Worm (Caenorhabditis elegans) whole organism, late embryonic: ENCODE results near the gene erl-1.

ENCODE experiments used
- C08G9.2 ChIP-seq: sonication (generic microtip); optimal IDR thresholded peaks from 2 replicates; lab custom pipeline; 2016; ENCODE audit warnings: mild to moderate bottlenecking, missing genetic modification characterization, moderate library complexity, missing compliant biosample characterization
- Y22D7AL.16 ChIP-seq: sonication (generic microtip); optimal IDR thresholded peaks from 2 replicates; lab custom pipeline; 2016; ENCODE audit warnings: missing genetic modification characterization, missing compliant biosample characterization
- ahr-1 ChIP-seq: sonication (generic microtip); optimal IDR thresholded peaks from 2 replicates; lab custom pipeline; 2016; ENCODE audit warnings: missing genetic modification characterization, missing compliant biosample characterization
- ceh-14 ChIP-seq: sonication (generic microtip); optimal IDR thresholded peaks from 2 replicates; lab custom pipeline; 2016; ENCODE audit warnings: missing genotype, missing genetic modification characterization, missing compliant biosample characterization
- ceh-19 ChIP-seq: fragments of 200-800 bp; sonication (Bioruptor generic); optimal IDR thresholded peaks from 2 replicates; lab custom pipeline; 2018; ENCODE audit warnings: mild to moderate bottlenecking, missing genetic modification characterization, missing compliant biosample characterization
- ceh-22 ChIP-seq: sonication (generic microtip); optimal IDR thresholded peaks from 2 replicates; lab custom pipeline; 2017; ENCODE audit warnings: missing biosample characterization, missing genetic modification characterization
- ceh-24 ChIP-seq: sonication (generic microtip); optimal IDR thresholded peaks from 2 replicates; lab custom pipeline; 2016; ENCODE audit warnings: mild to moderate bottlenecking, missing genetic modification characterization, missing compliant biosample characterization
- ceh-30 ChIP-seq: fragments of 150-350 bp; optimal IDR thresholded peaks from 2 replicates; lab custom pipeline; 2014; ENCODE audit warnings: missing biosample characterization, missing genetic modification characterization
- ceh-31 ChIP-seq: sonication (generic microtip); optimal IDR thresholded peaks from 2 replicates; lab custom pipeline; 2016; ENCODE audit warnings: missing genetic modification characterization, missing compliant biosample characterization
- ceh-34 ChIP-seq: sonication (generic microtip); optimal IDR thresholded peaks from 2 replicates; lab custom pipeline; 2016; ENCODE audit warnings: mild to moderate bottlenecking, missing genetic modification characterization, missing compliant biosample characterization
- ceh-6 ChIP-seq: fragments of 200-800 bp; sonication (Bioruptor generic); optimal IDR thresholded peaks from 2 replicates; lab custom pipeline; 2018; ENCODE audit warnings: mild to moderate bottlenecking, missing genetic modification characterization, missing compliant biosample characterization
- ceh-9 ChIP-seq: sonication (generic microtip); optimal IDR thresholded peaks from 2 replicates; lab custom pipeline; 2016; ENCODE audit warnings: mild to moderate bottlenecking, missing genetic modification characterization, inconsistent platforms, missing compliant biosample characterization
- dmd-4 ChIP-seq: sonication (generic microtip); optimal IDR thresholded peaks from 2 replicates; lab custom pipeline; 2016; ENCODE audit warnings: borderline replicate concordance, missing genetic modification characterization, missing compliant biosample characterization
- fkh-10 ChIP-seq: fragments of 150-350 bp; optimal IDR thresholded peaks from 2 replicates; lab custom pipeline; 2014; ENCODE audit warnings: missing biosample characterization, missing genetic modification reagents, missing genetic modification characterization
- fkh-6 ChIP-seq: sonication (generic microtip); optimal IDR thresholded peaks from 2 replicates; lab custom pipeline; 2016; ENCODE audit warnings: missing genetic modification characterization, missing compliant biosample characterization
- gmeb-2 ChIP-seq: sonication (generic microtip); optimal IDR thresholded peaks from 2 replicates; lab custom pipeline; 2016; ENCODE audit warnings: missing genetic modification characterization, inconsistent platforms, missing compliant biosample characterization
- hlh-13 ChIP-seq: fragments of 200-800 bp; sonication (Bioruptor generic); optimal IDR thresholded peaks from 2 replicates; lab custom pipeline; 2018; ENCODE audit warnings: mild to moderate bottlenecking, missing genetic modification characterization, missing compliant biosample characterization
- hlh-15 ChIP-seq: sonication (generic microtip); optimal IDR thresholded peaks from 2 replicates; lab custom pipeline; 2016; ENCODE audit warnings: missing genetic modification characterization, missing compliant biosample characterization
- hlh-30 ChIP-seq: sonication (generic microtip); optimal IDR thresholded peaks from 2 replicates; lab custom pipeline; 2017; ENCODE audit warnings: antibody characterized with exemption, missing genetic modification characterization, missing compliant biosample characterization; ENCODE audit not compliant: insufficient read depth
- hlh-6 ChIP-seq: sonication (generic microtip); optimal IDR thresholded peaks from 2 replicates; lab custom pipeline; 2016; ENCODE audit warnings: missing genotype, missing genetic modification characterization, missing compliant biosample characterization
- lim-6 ChIP-seq: sonication (generic microtip); optimal IDR thresholded peaks from 2 replicates; lab custom pipeline; 2016; ENCODE audit warnings: missing genetic modification characterization, missing compliant biosample characterization
- madf-2 ChIP-seq: sonication (generic microtip); optimal IDR thresholded peaks from 2 replicates; lab custom pipeline; 2017; ENCODE audit warnings: missing genetic modification characterization, missing compliant biosample characterization
- mec-3 ChIP-seq: sonication (generic microtip); optimal IDR thresholded peaks from 2 replicates; lab custom pipeline; 2016; ENCODE audit warnings: borderline replicate concordance, missing genetic modification characterization, missing compliant biosample characterization
- nfya-1 ChIP-seq: sonication (generic microtip); optimal IDR thresholded peaks from 2 replicates; lab custom pipeline; 2017; ENCODE audit warnings: missing genetic modification characterization, mild to moderate bottlenecking, missing compliant biosample characterization, antibody characterized with exemption, moderate library complexity
- odd-2 ChIP-seq: sonication (generic microtip); optimal IDR thresholded peaks from 2 replicates; lab custom pipeline; 2017; ENCODE audit warnings: antibody characterized with exemption, mild to moderate bottlenecking, missing genetic modification characterization, missing compliant biosample characterization
- pax-1 ChIP-seq: fragments of 150-350 bp; optimal IDR thresholded peaks from 2 replicates; lab custom pipeline; 2014; ENCODE audit warnings: missing biosample characterization, missing genetic modification characterization
- pha-2 ChIP-seq: sonication (generic microtip); optimal IDR thresholded peaks from 2 replicates; lab custom pipeline; 2017; ENCODE audit warnings: mild to moderate bottlenecking, missing genetic modification characterization, missing compliant biosample characterization
- pha-4 ChIP-seq: fragments of 150-350 bp; optimal IDR thresholded peaks from 2 replicates; lab custom pipeline; 2018; ENCODE audit warnings: missing biosample characterization, missing genetic modification reagents, missing genetic modification characterization
- pros-1 ChIP-seq: fragments of 150-350 bp; optimal IDR thresholded peaks from 2 replicates; lab custom pipeline; 2014; ENCODE audit warnings: missing biosample characterization, missing genetic modification reagents, missing genetic modification characterization
- sox-2 ChIP-seq: fragments of 200-800 bp; sonication (Bioruptor generic); IDR thresholded peaks from 2 replicates; pipeline ENCODE4 v1.3.6; 2022; ENCODE audit warnings: missing genetic modification reagents, missing genetic modification characterization, missing compliant biosample characterization
- syd-9 ChIP-seq: sonication (generic microtip); optimal IDR thresholded peaks from 2 replicates; lab custom pipeline; 2016; ENCODE audit warnings: mild to moderate bottlenecking, missing genetic modification characterization, moderate library complexity, missing compliant biosample characterization
- tbx-2 ChIP-seq: sonication (generic microtip); optimal IDR thresholded peaks from 2 replicates; lab custom pipeline; 2016; ENCODE audit warnings: missing genetic modification characterization, missing compliant biosample characterization
- tbx-7 ChIP-seq: sonication (generic microtip); optimal IDR thresholded peaks from 2 replicates; lab custom pipeline; 2016; ENCODE audit warnings: missing genotype, missing genetic modification characterization, missing compliant biosample characterization
- ttx-3 ChIP-seq: sonication (generic microtip); optimal IDR thresholded peaks from 2 replicates; lab custom pipeline; 2016; ENCODE audit warnings: missing genetic modification reagents, missing genetic modification characterization, missing compliant biosample characterization
- unc-55 ChIP-seq: sonication (generic microtip); optimal IDR thresholded peaks from 2 replicates; lab custom pipeline; 2017; ENCODE audit warnings: missing biosample characterization, missing genetic modification reagents, missing genetic modification characterization
- zip-5 ChIP-seq: sonication (generic microtip); optimal IDR thresholded peaks from 2 replicates; lab custom pipeline; 2016; ENCODE audit warnings: missing genetic modification characterization, missing compliant biosample characterization
- ztf-16 ChIP-seq: sonication (generic microtip); optimal IDR thresholded peaks from 2 replicates; lab custom pipeline; 2017; ENCODE audit warnings: missing genetic modification characterization, missing compliant biosample characterization

Gene erl-1

ce11 chrIV:12287628-12288027, at the start of gene erl-1:
erl-1 (plus strand) TSS chrIV:12287928.
- TF ChIP-seq C08G9.2 (no peak), tbx-2 (tag; lab: Kevin White, UChicago) (no peak), ceh-14 (tag; lab: Kevin White, UChicago) (no peak), dmd-4 (tag; lab: Kevin White, UChicago) (no peak), ceh-24 (tag; lab: Kevin White, UChicago) (no peak), ceh-22 (tag; lab: Kevin White, UChicago) (no peak), ceh-31 (tag; lab: Kevin White, UChicago) (no peak), hlh-6 (no peak), unc-55 (no peak), gmeb-2 (tag; lab: Kevin White, UChicago) (no peak), ahr-1 (tag; lab: Kevin White, UChicago) (no peak), ceh-19 (GFP tag; lab: Kevin White, UChicago) (no peak), madf-2 (no peak), pax-1 (tag; lab: Kevin White, UChicago) (no peak), ceh-30 (tag; lab: Kevin White, UChicago) (no peak), hlh-13 (GFP tag; lab: Kevin White, UChicago) (no peak)
- TF ChIP-seq, all 69 proteins: peak for 0

- TF ChIP-seq pha-4 (tag; lab: Kevin White, UChicago) (no peak), pha-2 (no peak), lim-6 (tag; lab: Kevin White, UChicago) (no peak), mec-3 (tag; lab: Kevin White, UChicago) (no peak)
Measured at ce11 chrIV:12238851-12239250, 48.9 kb upstream of the erl-1 start, which contains the start of gene sre-19. sre-19 (minus strand) TSS chrIV:12238951.

- TF ChIP-seq nfya-1 (tag; lab: Kevin White, UChicago) (no peak), Y22D7AL.16 (tag; lab: Kevin White, UChicago) (no peak), ceh-34 (tag; lab: Kevin White, UChicago) (no peak), hlh-30 (tag; lab: Kevin White, UChicago) (no peak), odd-2 (tag; lab: Kevin White, UChicago) (no peak), fkh-6 (tag; lab: Kevin White, UChicago) (no peak), tbx-7 (tag; lab: Kevin White, UChicago) (no peak), lim-6 (tag; lab: Kevin White, UChicago) (no peak), syd-9 (tag; lab: Kevin White, UChicago) (no peak), ttx-3 (tag; lab: Kevin White, UChicago) (no peak), pros-1 (no peak), ceh-6 (no peak), ceh-9 (tag; lab: Kevin White, UChicago) (no peak), hlh-6 (no peak), ztf-16 (tag; lab: Kevin White, UChicago) (no peak), fkh-10 (GFP tag; lab: Kevin White, UChicago) (no peak), zip-5 (tag; lab: Kevin White, UChicago) (no peak), hlh-15 (tag; lab: Kevin White, UChicago) (no peak), sox-2 (GFP tag; lab: Robert Waterston, UW) (no peak)
Measured at ce11 chrIV:12244706-12245105, 43.0 kb upstream of the erl-1 start, which contains the start of gene sre-15. sre-15 (minus strand) TSS chrIV:12244806.

- TF ChIP-seq ceh-34 (tag; lab: Kevin White, UChicago) (no peak), zip-5 (tag; lab: Kevin White, UChicago) (no peak), hlh-6 (no peak), C08G9.2 (no peak), gmeb-2 (tag; lab: Kevin White, UChicago) (no peak)
Measured at ce11 chrIV:12252579-12252978, 35.1 kb upstream of the erl-1 start, which contains the start of gene dnj-26. dnj-26 (minus strand) TSS chrIV:12252679.
